Worm (Caenorhabditis elegans) whole organism, late embryonic: ENCODE data around the gene C45G9.4.

Source experiments
- C08G9.2 ChIP-seq: sonication (generic microtip); optimal IDR thresholded peaks from 2 replicates; lab custom pipeline; 2016; ENCODE audit warnings: mild to moderate bottlenecking, missing genetic modification characterization, moderate library complexity, missing compliant biosample characterization
- K09A11.1 ChIP-seq: sonication (generic microtip); optimal IDR thresholded peaks from 2 replicates; lab custom pipeline; 2017; ENCODE audit warnings: antibody characterized with exemption, mild to moderate bottlenecking, missing genetic modification characterization, missing compliant biosample characterization; ENCODE audit not compliant: insufficient read depth
- ahr-1 ChIP-seq: sonication (generic microtip); optimal IDR thresholded peaks from 2 replicates; lab custom pipeline; 2016; ENCODE audit warnings: missing genetic modification characterization, missing compliant biosample characterization
- ama-1 ChIP-seq: fragments of 150-350 bp; optimal IDR thresholded peaks from 2 replicates; lab custom pipeline; 2014
- ceh-18 ChIP-seq: sonication (generic microtip); optimal IDR thresholded peaks from 2 replicates; lab custom pipeline; 2016; ENCODE audit warnings: missing genetic modification characterization, missing compliant biosample characterization
- ceh-19 ChIP-seq: fragments of 200-800 bp; sonication (Bioruptor generic); optimal IDR thresholded peaks from 2 replicates; lab custom pipeline; 2018; ENCODE audit warnings: mild to moderate bottlenecking, missing genetic modification characterization, missing compliant biosample characterization
- ceh-22 ChIP-seq: sonication (generic microtip); optimal IDR thresholded peaks from 2 replicates; lab custom pipeline; 2017; ENCODE audit warnings: missing biosample characterization, missing genetic modification characterization
- ceh-24 ChIP-seq: sonication (generic microtip); optimal IDR thresholded peaks from 2 replicates; lab custom pipeline; 2016; ENCODE audit warnings: mild to moderate bottlenecking, missing genetic modification characterization, missing compliant biosample characterization
- ceh-30 ChIP-seq: fragments of 150-350 bp; optimal IDR thresholded peaks from 2 replicates; lab custom pipeline; 2014; ENCODE audit warnings: missing biosample characterization, missing genetic modification characterization
- ceh-34 ChIP-seq: sonication (generic microtip); optimal IDR thresholded peaks from 2 replicates; lab custom pipeline; 2016; ENCODE audit warnings: mild to moderate bottlenecking, missing genetic modification characterization, missing compliant biosample characterization
- ceh-45 ChIP-seq: fragments of 200-800 bp; sonication (Bioruptor generic); IDR thresholded peaks from 2 replicates; pipeline ENCODE4 v1.3.6; 2022; ENCODE audit warnings: missing genetic modification reagents, missing genetic modification characterization, missing compliant biosample characterization
- ceh-6 ChIP-seq: fragments of 200-800 bp; sonication (Bioruptor generic); optimal IDR thresholded peaks from 2 replicates; lab custom pipeline; 2018; ENCODE audit warnings: mild to moderate bottlenecking, missing genetic modification characterization, missing compliant biosample characterization
- ceh-9 ChIP-seq: sonication (generic microtip); optimal IDR thresholded peaks from 2 replicates; lab custom pipeline; 2016; ENCODE audit warnings: mild to moderate bottlenecking, missing genetic modification characterization, inconsistent platforms, missing compliant biosample characterization
- che-1 ChIP-seq: sonication (generic microtip); optimal IDR thresholded peaks from 2 replicates; lab custom pipeline; 2016; ENCODE audit warnings: mild to moderate bottlenecking, missing genetic modification characterization, missing compliant biosample characterization
- dmd-4 ChIP-seq: sonication (generic microtip); optimal IDR thresholded peaks from 2 replicates; lab custom pipeline; 2016; ENCODE audit warnings: borderline replicate concordance, missing genetic modification characterization, missing compliant biosample characterization
- dve-1 ChIP-seq: sonication (generic microtip); optimal IDR thresholded peaks from 2 replicates; lab custom pipeline; 2017; ENCODE audit warnings: antibody characterized with exemption, mild to moderate bottlenecking, missing genetic modification characterization, missing compliant biosample characterization
- elt-2 ChIP-seq: sonication (generic microtip); optimal IDR thresholded peaks from 2 replicates; lab custom pipeline; 2016; ENCODE audit warnings: missing genetic modification reagents, missing genetic modification characterization, missing compliant biosample characterization
- elt-4 ChIP-seq: sonication (generic microtip); optimal IDR thresholded peaks from 2 replicates; lab custom pipeline; 2016; ENCODE audit warnings: missing genetic modification characterization, missing compliant biosample characterization
- eyg-1 ChIP-seq: sonication (generic microtip); optimal IDR thresholded peaks from 2 replicates; lab custom pipeline; 2016; ENCODE audit warnings: missing genotype, missing genetic modification characterization, missing compliant biosample characterization
- fkh-10 ChIP-seq: fragments of 150-350 bp; optimal IDR thresholded peaks from 2 replicates; lab custom pipeline; 2014; ENCODE audit warnings: missing biosample characterization, missing genetic modification reagents, missing genetic modification characterization
- gmeb-2 ChIP-seq: sonication (generic microtip); optimal IDR thresholded peaks from 2 replicates; lab custom pipeline; 2016; ENCODE audit warnings: missing genetic modification characterization, inconsistent platforms, missing compliant biosample characterization
- hlh-8 ChIP-seq: sonication (generic microtip); optimal IDR thresholded peaks from 2 replicates; lab custom pipeline; 2016; ENCODE audit warnings: missing genotype, missing genetic modification characterization, missing compliant biosample characterization
- lim-6 ChIP-seq: sonication (generic microtip); optimal IDR thresholded peaks from 2 replicates; lab custom pipeline; 2016; ENCODE audit warnings: missing genetic modification characterization, missing compliant biosample characterization
- lin-11 ChIP-seq: fragments of 200-800 bp; sonication (Bioruptor generic); optimal IDR thresholded peaks from 2 replicates; lab custom pipeline; 2018; ENCODE audit warnings: mild to moderate bottlenecking, missing genetic modification characterization, missing compliant biosample characterization
- madf-2 ChIP-seq: sonication (generic microtip); optimal IDR thresholded peaks from 2 replicates; lab custom pipeline; 2017; ENCODE audit warnings: missing genetic modification characterization, missing compliant biosample characterization
- mec-3 ChIP-seq: sonication (generic microtip); optimal IDR thresholded peaks from 2 replicates; lab custom pipeline; 2016; ENCODE audit warnings: borderline replicate concordance, missing genetic modification characterization, missing compliant biosample characterization
- nfya-1 ChIP-seq: sonication (generic microtip); optimal IDR thresholded peaks from 2 replicates; lab custom pipeline; 2017; ENCODE audit warnings: missing genetic modification characterization, mild to moderate bottlenecking, missing compliant biosample characterization, antibody characterized with exemption, moderate library complexity
- npax-4 ChIP-seq: sonication (generic microtip); optimal IDR thresholded peaks from 2 replicates; lab custom pipeline; 2016; ENCODE audit warnings: missing genetic modification characterization, missing compliant biosample characterization
- odd-2 ChIP-seq: sonication (generic microtip); optimal IDR thresholded peaks from 2 replicates; lab custom pipeline; 2017; ENCODE audit warnings: antibody characterized with exemption, mild to moderate bottlenecking, missing genetic modification characterization, missing compliant biosample characterization
- pag-3 ChIP-seq: sonication (generic microtip); optimal IDR thresholded peaks from 2 replicates; lab custom pipeline; 2016; ENCODE audit warnings: missing compliant biosample characterization, missing genetic modification characterization, borderline replicate concordance
- pat-9 ChIP-seq: fragments of 200-800 bp; sonication (Bioruptor generic); optimal IDR thresholded peaks from 2 replicates; lab custom pipeline; 2018; ENCODE audit warnings: mild to moderate bottlenecking, missing genetic modification characterization, moderate library complexity, missing compliant biosample characterization
- pax-1 ChIP-seq: fragments of 150-350 bp; optimal IDR thresholded peaks from 2 replicates; lab custom pipeline; 2014; ENCODE audit warnings: missing biosample characterization, missing genetic modification characterization
- pha-4 ChIP-seq: fragments of 150-350 bp; optimal IDR thresholded peaks from 2 replicates; lab custom pipeline; 2018; ENCODE audit warnings: missing biosample characterization, missing genetic modification reagents, missing genetic modification characterization
- ref-2 ChIP-seq: sonication (generic microtip); optimal IDR thresholded peaks from 2 replicates; lab custom pipeline; 2016; ENCODE audit warnings: missing genetic modification characterization, missing compliant biosample characterization
- rnt-1 ChIP-seq: sonication (generic microtip); optimal IDR thresholded peaks from 2 replicates; lab custom pipeline; 2016; ENCODE audit warnings: missing genetic modification characterization, missing compliant biosample characterization
- sdc-2 ChIP-seq: sonication (generic microtip); optimal IDR thresholded peaks from 2 replicates; lab custom pipeline; 2016; ENCODE audit warnings: missing genotype, missing genetic modification characterization, missing compliant biosample characterization
- sox-2 ChIP-seq: fragments of 200-800 bp; sonication (Bioruptor generic); IDR thresholded peaks from 2 replicates; pipeline ENCODE4 v1.3.6; 2022; ENCODE audit warnings: missing genetic modification reagents, missing genetic modification characterization, missing compliant biosample characterization
- tbx-2 ChIP-seq: sonication (generic microtip); optimal IDR thresholded peaks from 2 replicates; lab custom pipeline; 2016; ENCODE audit warnings: missing genetic modification characterization, missing compliant biosample characterization
- tbx-7 ChIP-seq: sonication (generic microtip); optimal IDR thresholded peaks from 2 replicates; lab custom pipeline; 2016; ENCODE audit warnings: missing genotype, missing genetic modification characterization, missing compliant biosample characterization
- ttx-3 ChIP-seq: sonication (generic microtip); optimal IDR thresholded peaks from 2 replicates; lab custom pipeline; 2016; ENCODE audit warnings: missing genetic modification reagents, missing genetic modification characterization, missing compliant biosample characterization
- unc-42 ChIP-seq: sonication (generic microtip); optimal IDR thresholded peaks from 2 replicates; lab custom pipeline; 2016; ENCODE audit warnings: missing genotype, missing genetic modification characterization, missing compliant biosample characterization
- ztf-16 ChIP-seq: sonication (generic microtip); optimal IDR thresholded peaks from 2 replicates; lab custom pipeline; 2017; ENCODE audit warnings: missing genetic modification characterization, missing compliant biosample characterization

The C45G9.4 gene

DNA sequence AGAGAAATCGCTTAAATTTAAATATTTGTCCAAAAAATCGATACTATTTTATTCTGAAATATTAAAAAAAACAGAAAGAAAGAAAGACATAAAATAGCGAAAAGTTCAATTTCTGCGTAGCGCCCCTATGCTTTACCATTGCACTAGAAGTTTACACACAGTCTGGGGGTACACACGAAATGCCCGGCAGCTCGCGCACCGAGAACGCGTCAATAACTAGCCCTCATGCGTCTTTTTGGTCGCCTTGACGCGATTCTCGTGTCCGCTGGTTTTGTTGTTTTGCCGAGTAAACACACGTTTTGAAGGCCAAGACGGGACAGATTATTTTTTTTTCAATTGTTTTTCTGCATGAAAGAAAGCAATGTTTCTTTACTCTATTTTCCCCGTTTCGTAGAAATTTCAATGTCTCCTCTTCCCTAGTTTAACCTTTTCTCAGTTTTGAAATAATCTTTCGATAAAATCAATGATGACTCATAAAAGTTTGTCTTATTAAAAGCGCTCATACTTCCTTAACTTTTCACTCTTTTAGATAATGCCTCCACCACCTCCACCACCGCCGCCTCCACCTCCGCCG, 44.3 kb upstream of the C45G9.4 start, which contains the start of gene wip-1 (continued):
- TF ChIP-seq unc-42 (tag; lab: Kevin White, UChicago) (peak; percentile 66), che-1 (tag; lab: Kevin White, UChicago) (peak; percentile 56), mec-3 (tag; lab: Kevin White, UChicago) (no peak), odd-2 (tag; lab: Kevin White, UChicago) (no peak), madf-2 (tag; lab: Kevin White, UChicago) (peak; percentile 81), ahr-1 (tag; lab: Kevin White, UChicago) (peak; percentile 32), ceh-18 (peak; percentile 96), ceh-22 (tag; lab: Kevin White, UChicago) (no peak), ceh-30 (tag; lab: Kevin White, UChicago) (peak; percentile 77), gmeb-2 (peak; percentile 37), pax-1 (no peak), npax-4 (no peak), eyg-1 (tag; lab: Kevin White, UChicago) (peak; percentile 40), dmd-4 (tag; lab: Kevin White, UChicago) (peak; percentile 15), nfya-1 (tag; lab: Kevin White, UChicago) (peak; percentile 94), pag-3 (tag; lab: Kevin White, UChicago) (no peak), ref-2 (tag; lab: Kevin White, UChicago) (peak; percentile 88), rnt-1 (tag; lab: Kevin White, UChicago) (peak; percentile 92), tbx-7 (tag; lab: Kevin White, UChicago) (peak; percentile 51), C08G9.2 (tag; lab: Kevin White, UChicago) (peak; percentile 66), pat-9 (peak; percentile 85), ceh-6 (GFP tag; lab: Kevin White, UChicago) (peak; percentile 73), elt-4 (no peak), sox-2 (GFP tag; lab: Robert Waterston, UW) (no peak), pha-4 (tag; lab: Kevin White, UChicago) (no peak), ceh-45 (GFP tag; lab: Robert Waterston, UW) (0 out of 2 replicates have a peak, but pooled peaks have one; percentile 36), K09A11.1 (tag; lab: Kevin White, UChicago) (peak; percentile 80), ceh-9 (no peak), fkh-10 (GFP tag; lab: Kevin White, UChicago) (no peak), elt-2 (tag; lab: Kevin White, UChicago) (peak; percentile 87), tbx-2 (peak; percentile 96), ceh-19 (GFP tag; lab: Kevin White, UChicago) (peak; percentile 44), dve-1 (tag; lab: Kevin White, UChicago) (peak; percentile 96), ceh-34 (peak; percentile 94)

DNA sequence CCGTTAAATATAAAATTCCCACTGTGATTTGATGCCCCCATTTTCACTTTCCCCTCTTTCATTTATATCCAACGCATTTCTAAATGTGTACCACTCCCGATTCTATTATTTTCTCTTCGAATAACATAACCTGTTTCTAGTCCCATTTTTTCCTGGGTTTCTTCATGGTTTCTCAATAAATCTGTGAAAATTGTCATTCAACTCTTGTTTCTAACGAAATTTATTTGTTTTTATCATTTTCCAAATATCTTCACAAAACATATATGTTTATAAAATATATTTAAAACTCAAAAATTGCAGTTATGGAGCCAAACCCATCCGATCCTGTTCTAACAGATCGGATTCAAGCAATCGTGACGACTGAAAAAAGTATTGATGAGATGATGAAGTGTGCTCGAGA, 41.6 kb upstream of the C45G9.4 start, which contains the start of gene mdt-11:
mdt-11 (plus strand) TSS at position 301 of the 400 bp plus-strand sequence.
- TF ChIP-seq lin-11 (no peak), eyg-1 (tag; lab: Kevin White, UChicago) (no peak), pha-4 (tag; lab: Kevin White, UChicago) (no peak), ztf-16 (tag; lab: Kevin White, UChicago) (no peak), dmd-4 (tag; lab: Kevin White, UChicago) (no peak), madf-2 (tag; lab: Kevin White, UChicago) (no peak), elt-4 (no peak), mec-3 (tag; lab: Kevin White, UChicago) (no peak), ttx-3 (no peak), tbx-2 (no peak), ama-1 (no peak), ceh-24 (tag; lab: Kevin White, UChicago) (no peak), hlh-8 (tag; lab: Kevin White, UChicago) (no peak), lim-6 (tag; lab: Kevin White, UChicago) (no peak), che-1 (tag; lab: Kevin White, UChicago) (no peak), pat-9 (no peak), sdc-2 (tag; lab: Kevin White, UChicago) (no peak)
- TF ChIP-seq, all 69 proteins: peak for 0
